Worm (Caenorhabditis elegans) whole organism, young adult: ENCODE measurements around the gene col-168.

ENCODE experiments used
- B0035.1 ChIP-seq: sonication (generic microtip); optimal IDR thresholded peaks from 2 replicates; lab custom pipeline; 2016; ENCODE audit warnings: missing genetic modification characterization, mild to moderate bottlenecking, missing compliant biosample characterization, missing genotype, missing genetic modification reagents
- F37B4.10 ChIP-seq: fragments of 200-800 bp; sonication (Bioruptor generic); IDR thresholded peaks from 2 replicates; pipeline ENCODE4 v1.3.6; 2022; ENCODE audit warnings: missing genetic modification characterization, missing compliant biosample characterization
- K11D2.4 ChIP-seq: fragments of 200-800 bp; sonication (Bioruptor generic); IDR thresholded peaks from 2 replicates; pipeline ENCODE4 v1.3.6; 2022; ENCODE audit warnings: missing genetic modification reagents, missing genetic modification characterization, missing compliant biosample characterization
- bed-1 ChIP-seq: fragments of 200-800 bp; sonication (Bioruptor generic); IDR thresholded peaks from 2 replicates; pipeline ENCODE4 v1.3.6; 2022; ENCODE audit warnings: missing genetic modification reagents, missing genetic modification characterization, missing compliant biosample characterization
- cebp-2 ChIP-seq: fragments of 200-800 bp; sonication (Bioruptor generic); IDR thresholded peaks from 2 replicates; pipeline ENCODE4 v1.3.6; 2022; ENCODE audit warnings: missing genetic modification characterization, missing compliant biosample characterization
- mel-28 ChIP-seq: sonication (generic microtip); optimal IDR thresholded peaks from 2 replicates; lab custom pipeline; 2016; ENCODE audit warnings: borderline replicate concordance, mild to moderate bottlenecking, missing genetic modification characterization, missing compliant biosample characterization
- rec-8 ChIP-seq, 2 experiments: sonication (generic microtip); optimal IDR thresholded peaks; 2 replicates each; lab custom pipeline; 2016; ENCODE audit warnings: mild to moderate bottlenecking in 2 of 2, missing genetic modification characterization in 2 of 2, missing genetic modification reagents in 2 of 2, missing genotype in 2 of 2, missing biosample characterization in 1 of 2, missing compliant biosample characterization in 1 of 2, moderate library complexity in 1 of 2
- sdz-38 ChIP-seq: sonication (generic microtip); optimal IDR thresholded peaks from 2 replicates; lab custom pipeline; 2016; ENCODE audit warnings: missing genotype, missing genetic modification characterization, missing compliant biosample characterization
- unc-130 ChIP-seq: sonication (generic microtip); optimal IDR thresholded peaks from 2 replicates; lab custom pipeline; 2016; ENCODE audit warnings: missing genetic modification reagents, missing genetic modification characterization, missing compliant biosample characterization
- unc-62 ChIP-seq: fragments of 150-350 bp; optimal IDR thresholded peaks from 2 replicates; lab custom pipeline; 2014; ENCODE audit warnings: missing biosample characterization, missing genetic modification reagents, missing genetic modification characterization

DNA sequence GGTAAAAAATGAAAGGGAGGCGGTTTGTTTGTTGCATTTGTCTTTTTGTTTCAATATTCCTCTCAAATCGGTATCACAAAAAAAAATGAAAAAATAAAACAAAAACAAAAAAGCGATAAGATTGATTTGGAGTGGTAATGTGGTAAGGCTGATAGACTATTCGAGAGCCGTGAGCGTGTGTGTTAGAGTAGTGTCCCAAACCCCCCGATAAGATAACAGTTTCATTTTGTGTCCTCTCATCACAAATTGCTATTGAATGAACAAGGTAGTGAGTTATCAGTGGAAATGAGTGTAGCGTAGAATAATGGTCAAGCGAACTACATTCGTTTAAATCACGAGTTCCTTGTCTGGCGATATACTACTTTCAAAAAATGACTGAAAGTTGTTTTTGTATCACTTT is 12.3 kb downstream of the col-168 start:
- TF ChIP-seq F37B4.10 (GFP tag; lab: Robert Waterston, UW), result no peak
- no peak for TF ChIP-seq mel-28 (tag; lab: Kevin White, UChicago)
- TF ChIP-seq sdz-38 (tag; lab: Kevin White, UChicago), result no peak
- no peak for TF ChIP-seq cebp-2 (GFP tag; lab: Robert Waterston, UW)
- no peak for TF ChIP-seq bed-1 (GFP tag; lab: Robert Waterston, UW)
- TF ChIP-seq unc-130, result no peak
- TF ChIP-seq B0035.1 (tag; lab: Kevin White, UChicago), result no peak
- TF ChIP-seq unc-62 (GFP tag; lab: Kevin White, UChicago), result no peak
- TF ChIP-seq K11D2.4 (GFP tag; lab: Robert Waterston, UW), result no peak
- TF ChIP-seq rec-8 (tag; optimal IDR thresholded peaks at IDR 0.05; lab: Kevin White, UChicago), result no peak
